Worm (Caenorhabditis elegans): ENCODE data around the gene F44A2.3.

F44A2.3 gene

DNA sequence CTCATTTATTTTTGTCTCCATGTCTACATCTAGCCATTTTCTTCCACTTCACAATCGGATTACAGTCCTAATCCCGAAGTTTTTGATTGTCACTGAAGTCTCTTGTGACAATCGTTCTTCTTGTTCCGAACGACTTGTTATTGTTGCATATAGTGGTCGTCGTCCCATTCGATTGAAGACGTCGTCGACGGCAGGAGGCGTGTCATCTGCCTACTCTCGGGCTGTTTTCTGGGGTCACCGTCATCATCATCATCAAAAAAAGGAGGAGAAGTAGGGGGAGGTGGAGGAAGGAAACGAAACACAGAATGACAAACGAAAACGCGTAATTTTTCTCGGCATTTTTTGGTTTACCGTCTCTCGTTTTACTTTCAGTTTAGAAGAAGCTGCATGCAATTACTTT lies at the start of gene F44A2.3:
F44A2.3 (plus strand) TSS at position 301 of the 400 bp plus-strand sequence.
- TF ChIP-seq dve-1 (tag; optimal IDR thresholded peaks at IDR 0.05; ENCODE audit: insufficient read depth) (peak; percentile 9), nhr-41 (GFP tag; IDR thresholded peaks at IDR 0.05) (no peak), lin-13 (GFP tag; optimal IDR thresholded peaks at IDR 0.05) (no peak), ceh-32 (tag; optimal IDR thresholded peaks at IDR 0.05; ENCODE audit: poor library complexity) (no peak)

DNA sequence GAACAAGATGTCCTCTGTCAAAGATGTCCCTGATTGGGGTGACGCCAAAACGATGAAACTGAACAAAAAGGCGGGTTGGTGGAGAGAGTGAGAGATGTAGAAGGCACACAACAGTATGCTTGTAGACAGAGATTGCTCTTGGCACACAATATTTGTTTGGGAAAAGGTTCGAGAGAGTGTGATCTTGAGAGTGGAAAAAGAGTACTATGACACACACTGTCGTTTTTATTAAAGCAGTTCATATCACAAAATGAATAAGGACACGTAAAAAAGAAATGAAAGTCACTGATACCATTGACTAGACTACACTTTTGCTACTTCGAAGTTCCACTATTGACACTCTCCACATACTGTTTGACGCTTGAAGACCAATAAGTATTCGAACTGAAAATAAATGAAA lies 49.7 kb upstream of the F44A2.3 start:
- TF ChIP-seq ZK546.5 (tag; optimal IDR thresholded peaks at IDR 0.05) (no peak), jun-1 (tag; optimal IDR thresholded peaks at IDR 0.05) (no peak), dpl-1 (GFP tag; optimal IDR thresholded peaks at IDR 0.05) (no peak), pqm-1 (tag; optimal IDR thresholded peaks at IDR 0.05) (peak; percentile 92), ztf-11 (tag; optimal IDR thresholded peaks at IDR 0.05) (no peak), ceh-28 (tag; optimal IDR thresholded peaks at IDR 0.05) (no peak), tag-97 (GFP tag; IDR thresholded peaks at IDR 0.05) (no peak), F44E2.7 (GFP tag; IDR thresholded peaks at IDR 0.05) (no peak), Y75B8A.6 (GFP tag; IDR thresholded peaks at IDR 0.05) (no peak), madf-5 (GFP tag; IDR thresholded peaks at IDR 0.05) (no peak), daf-12 (tag; optimal IDR thresholded peaks at IDR 0.05) (no peak), dmd-8 (GFP tag; IDR thresholded peaks at IDR 0.05) (no peak), rbr-2 (tag; optimal IDR thresholded peaks at IDR 0.05) (no peak), ctbp-1 (GFP tag; IDR thresholded peaks at IDR 0.05) (no peak), ztf-7 (tag; optimal IDR thresholded peaks at IDR 0.05) (no peak), D1046.2 (GFP tag; IDR thresholded peaks at IDR 0.05) (no peak), Y48G9A.11 (GFP tag; IDR thresholded peaks at IDR 0.05) (no peak), spr-3 (GFP tag; optimal IDR thresholded peaks at IDR 0.05) (no peak), nhr-10 (tag; optimal IDR thresholded peaks at IDR 0.05) (no peak), set-16 (GFP tag; IDR thresholded peaks at IDR 0.05) (no peak), egl-27 (tag; optimal IDR thresholded peaks at IDR 0.05) (no peak), ceh-20 (GFP tag; IDR thresholded peaks at IDR 0.05) (no peak), unc-130 (GFP tag; optimal IDR thresholded peaks at IDR 0.05) (no peak), zfp-2 (tag; optimal IDR thresholded peaks at IDR 0.05) (no peak), lim-7 (GFP tag; IDR thresholded peaks at IDR 0.05) (no peak), lin-29 (GFP tag; IDR thresholded peaks at IDR 0.05) (no peak), daf-19 (GFP tag; conservative IDR thresholded peaks at IDR 0.05) (no peak), Y5F2A.4 (GFP tag; optimal IDR thresholded peaks at IDR 0.05) (no peak), dmd-6 (GFP tag; IDR thresholded peaks at IDR 0.05) (peak; percentile 81), madf-9 (GFP tag; conservative IDR thresholded peaks at IDR 0.05) (no peak), gei-8 (GFP tag; optimal IDR thresholded peaks at IDR 0.05) (no peak), hlh-30 (tag; optimal IDR thresholded peaks at IDR 0.05; ENCODE audit: insufficient read depth) (peak; percentile 10), lin-38 (GFP tag; IDR thresholded peaks at IDR 0.05) (no peak), nhr-102 (tag; optimal IDR thresholded peaks at IDR 0.05) (peak; percentile 66), R02D3.7 (tag; optimal IDR thresholded peaks at IDR 0.05) (no peak), sdz-12 (GFP tag; optimal IDR thresholded peaks at IDR 0.05) (no peak), mep-1 (tag; optimal IDR thresholded peaks at IDR 0.05) (peak; percentile 6), unc-62 (GFP tag; optimal IDR thresholded peaks at IDR 0.05 in 1 of 2) (no peak), unc-62 (tag; optimal IDR thresholded peaks at IDR 0.05) (no peak), hlh-11 (tag; optimal IDR thresholded peaks at IDR 0.05) (peak; percentile 82), mes-2 (tag; optimal IDR thresholded peaks at IDR 0.05; ENCODE audit: poor library complexity, severe bottlenecking) (no peak), ceh-62 (tag; optimal IDR thresholded peaks at IDR 0.05) (no peak), pha-4 (GFP tag; IDR thresholded peaks at IDR 0.05) (no peak), pha-4 (tag; optimal IDR thresholded peaks at IDR 0.05) (no peak), nhr-25 (tag; optimal IDR thresholded peaks at IDR 0.05; ENCODE audit: borderline replicate concordance, insufficient read depth) (no peak), mxl-3 (GFP tag; optimal IDR thresholded peaks at IDR 0.05) (no peak), lir-3 (tag; optimal IDR thresholded peaks at IDR 0.05) (no peak)
